Worm (Caenorhabditis elegans): ENCODE data around the gene mrps-34.
A peak's percentile ranks its signal among the peaks of the same experiment; 100 is the strongest.

DNA sequence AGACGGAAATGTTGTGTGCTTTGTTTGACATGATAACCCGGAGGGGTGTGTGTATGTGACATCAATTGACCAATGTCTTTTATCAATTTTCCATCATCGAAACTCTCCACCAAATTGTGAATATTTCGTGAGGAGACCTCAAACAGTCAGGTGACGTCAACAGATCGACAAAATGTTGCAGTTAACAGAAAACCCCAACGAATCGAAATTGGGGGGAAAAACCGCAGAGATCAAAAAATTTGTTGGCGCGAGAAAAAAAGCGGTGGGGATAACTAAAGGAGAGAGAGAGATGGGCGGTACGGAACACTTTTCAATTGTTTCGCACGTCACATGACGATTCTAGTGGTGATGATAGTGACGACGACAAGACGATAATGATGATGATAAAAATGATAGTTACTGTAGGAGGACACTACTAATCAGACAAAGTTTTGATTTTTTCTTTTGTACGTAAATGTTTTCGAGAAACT lies 47.7 kb downstream of the mrps-34 start:
- TF ChIP-seq nhr-84 (tag; optimal IDR thresholded peaks at IDR 0.05) (no peak), efl-1 (optimal IDR thresholded peaks at IDR 0.05) (peak in 1 of 2 experiments; percentile 12), efl-1 (GFP tag; optimal IDR thresholded peaks at IDR 0.05 in 1 of 2) (peak in 1 of 2 experiments; percentile 22), ztf-4 (tag; optimal IDR thresholded peaks at IDR 0.05) (no peak)

Data from whole organism, L1 larva.